Comparison of ENCODE assay signal across 1 fruit fly cellular context in genomic region chr2L:8468929-8469681, dm6.
TF ChIP-seq lines count a peak whose summit lies in the region.

No protein-coding gene starts in this region.

TF ChIP-seq in whole organism, prepupa, 60 proteins besides CTCF, POLR2A, EP300 and RAD21 (continued from another document):
- TF ChIP-seq CG1621 (tag; optimal IDR thresholded peaks at IDR 0.05; lab: Kevin White, UChicago), result no peak
- no peak for TF ChIP-seq CG9139 (GFP tag; optimal IDR thresholded peaks at IDR 0.05; lab: Kevin White, UChicago)
- peak; percentile 68 for TF ChIP-seq svp (GFP tag; lab: Kevin White, UChicago)
- TF ChIP-seq topi (GFP tag; optimal IDR thresholded peaks at IDR 0.05; lab: Kevin White, UChicago), result peak; percentile 47
- TF ChIP-seq CG3032 (tag; optimal IDR thresholded peaks at IDR 0.05; lab: Kevin White, UChicago), result peak; percentile 21
- no peak for TF ChIP-seq fd59A (GFP tag; optimal IDR thresholded peaks at IDR 0.05; lab: Kevin White, UChicago)
- peak; percentile 8 for TF ChIP-seq cyc (GFP tag; optimal IDR thresholded peaks at IDR 0.05; lab: Kevin White, UChicago)
- TF ChIP-seq CG3919 (GFP tag; optimal IDR thresholded peaks at IDR 0.05; lab: Kevin White, UChicago), result peak; percentile 34
- TF ChIP-seq salr (GFP tag; optimal IDR thresholded peaks at IDR 0.05; lab: Kevin White, UChicago), result no peak
- peak; percentile 41 for TF ChIP-seq esn (GFP tag; optimal IDR thresholded peaks at IDR 0.05; lab: Kevin White, UChicago)
- peak; percentile 48 for TF ChIP-seq Met (GFP tag; optimal IDR thresholded peaks at IDR 0.05; lab: Kevin White, UChicago)
- TF ChIP-seq OdsH (GFP tag; optimal IDR thresholded peaks at IDR 0.05; lab: Kevin White, UChicago), result peak; percentile 32
- TF ChIP-seq Hr38 (GFP tag; optimal IDR thresholded peaks at IDR 0.05; lab: Kevin White, UChicago), result no peak
- no peak for TF ChIP-seq CG6854 (GFP tag; optimal IDR thresholded peaks at IDR 0.05; lab: Kevin White, UChicago)
- TF ChIP-seq Smox (GFP tag; optimal IDR thresholded peaks at IDR 0.05; lab: Kevin White, UChicago), result peak; percentile 29
- no peak for TF ChIP-seq fd85E (GFP tag; optimal IDR thresholded peaks at IDR 0.05; lab: Kevin White, UChicago)
- peak; percentile 28 for TF ChIP-seq CG6792 (GFP tag; optimal IDR thresholded peaks at IDR 0.05; lab: Kevin White, UChicago)
